Fruit fly (Drosophila melanogaster) whole organism, wandering third instar larva: ENCODE results near the gene Rpp21.

Experiments
- GATAd ChIP-seq: sonication (Bioruptor generic); optimal IDR thresholded peaks from 2 replicates; lab custom pipeline; 2016; ENCODE audit warnings: missing biosample characterization, missing genetic modification characterization
- HLH106 ChIP-seq: fragments of 200-800 bp; optimal IDR thresholded peaks from 3 replicates; lab custom pipeline; 2019; ENCODE audit warnings: missing biosample characterization, mild to moderate bottlenecking, missing genetic modification characterization, moderate library complexity
- Vsx2 ChIP-seq: fragments of 200-300, 225-300 bp; sonication (Bioruptor generic); optimal IDR thresholded peaks from 2 replicates; lab custom pipeline; 2018; ENCODE audit warnings: missing biosample characterization, missing genetic modification characterization; ENCODE audit not compliant: partially characterized antibody
- lola ChIP-seq: fragments of >200 bp; optimal IDR thresholded peaks from 2 replicates; lab custom pipeline; 2017; ENCODE audit warnings: missing biosample characterization, missing genetic modification characterization
- sage ChIP-seq: fragments of 200-800 bp; sonication (Bioruptor generic); optimal IDR thresholded peaks from 2 replicates; lab custom pipeline; 2016; ENCODE audit warnings: missing biosample characterization, mild to moderate bottlenecking, missing genetic modification characterization
- sv ChIP-seq: fragments of 200-800 bp; sonication (Bioruptor generic); optimal IDR thresholded peaks from 3 replicates; lab custom pipeline; 2016; ENCODE audit warnings: missing biosample characterization, missing genetic modification characterization
- usp ChIP-seq: fragments of >200 bp; optimal IDR thresholded peaks from 2 replicates; lab custom pipeline; 2017; ENCODE audit warnings: missing biosample characterization, missing genetic modification characterization

dm6 chrX:990218-990617, 40.3 kb upstream of the Rpp21 start, which contains the start of gene CG18823:
- no peak for TF ChIP-seq sv (GFP tag; lab: Kevin White, UChicago)
- no peak for TF ChIP-seq HLH106 (tag; lab: Kevin White, UChicago)
- no peak for TF ChIP-seq sage
- no peak for TF ChIP-seq GATAd (GFP tag; lab: Kevin White, UChicago)
- TF ChIP-seq Vsx2 (GFP tag; lab: Kevin White, UChicago): no peak
- no peak for TF ChIP-seq lola (GFP tag; lab: Kevin White, UChicago)
- TF ChIP-seq usp: no peak
